Worm (Caenorhabditis elegans): ENCODE results near the gene C49C3.11.

ce11 chrIV:17342179-17342578 lies 1.4 kb upstream of the C49C3.11 start, which contains the start of gene C49C3.9:
- TF ChIP-seq snpc-4 (tag; optimal IDR thresholded peaks at IDR 0.05) (no peak), nhr-28 (tag; optimal IDR thresholded peaks at IDR 0.05) (no peak), elt-3 (tag; optimal IDR thresholded peaks at IDR 0.05) (no peak), ces-1 (GFP tag; optimal IDR thresholded peaks at IDR 0.05) (no peak), unc-62 (GFP tag; optimal IDR thresholded peaks at IDR 0.05) (no peak)

All from whole organism, mixed stage, embryonic.